Worm (Caenorhabditis elegans) whole organism, L1 larva: ENCODE measurements around the gene C47E8.1.

ENCODE experiments used
- F16B12.6 ChIP-seq: fragments of 150-350 bp; optimal IDR thresholded peaks from 2 replicates; lab custom pipeline; 2014; ENCODE audit warnings: missing biosample characterization, missing genetic modification characterization
- aly-2 ChIP-seq: fragments of 150-350 bp; optimal IDR thresholded peaks from 2 replicates; lab custom pipeline; 2014; ENCODE audit warnings: missing biosample characterization, missing genetic modification characterization
- ceh-82 ChIP-seq, 3 experiments: fragments of 150-350 bp in 1 of 3; sonication (generic microtip) in 2 of 3; optimal IDR thresholded peaks; 2 replicates each; lab custom pipeline; 2014 to 2017; ENCODE audit warnings: missing biosample characterization in 3 of 3, missing genetic modification characterization in 3 of 3
- elt-3 ChIP-seq, 6 experiments: fragments of 150-350 bp in 1 of 6; sonication (generic microtip); optimal IDR thresholded peaks; 2 replicates each; lab custom pipeline; 2017 to 2018; ENCODE audit warnings: missing biosample characterization in 6 of 6, missing genetic modification characterization in 6 of 6, inconsistent platforms in 1 of 6
- fos-1 ChIP-seq: fragments of 150-350 bp; optimal IDR thresholded peaks from 2 replicates; lab custom pipeline; 2014; ENCODE audit warnings: missing biosample characterization, missing genetic modification characterization
- lir-3 ChIP-seq: sonication (generic microtip); optimal IDR thresholded peaks from 2 replicates; lab custom pipeline; 2016; ENCODE audit warnings: mild to moderate bottlenecking, missing genetic modification characterization, moderate library complexity, missing compliant biosample characterization; ENCODE audit not compliant: poor library complexity
- nhr-11 ChIP-seq: fragments of 150-350 bp; optimal IDR thresholded peaks from 2 replicates; lab custom pipeline; 2014; ENCODE audit warnings: missing biosample characterization, missing genetic modification characterization
- nhr-237 ChIP-seq: fragments of 150-350 bp; optimal IDR thresholded peaks from 2 replicates; lab custom pipeline; 2014; ENCODE audit warnings: missing biosample characterization, missing genetic modification characterization
- nhr-28 ChIP-seq: fragments of 150-350 bp; optimal IDR thresholded peaks from 2 replicates; lab custom pipeline; 2014; ENCODE audit warnings: missing biosample characterization, missing genetic modification characterization
- nhr-71 ChIP-seq: sonication (generic microtip); optimal IDR thresholded peaks from 2 replicates; lab custom pipeline; 2016; ENCODE audit warnings: mild to moderate bottlenecking, missing genetic modification characterization, moderate library complexity, missing compliant biosample characterization
- nhr-90 ChIP-seq: sonication (generic microtip); optimal IDR thresholded peaks from 2 replicates; lab custom pipeline; 2016; ENCODE audit warnings: mild to moderate bottlenecking, missing genetic modification characterization, missing compliant biosample characterization; ENCODE audit not compliant: poor library complexity
- snpc-4 ChIP-seq: fragments of 150-350 bp; optimal IDR thresholded peaks from 2 replicates; lab custom pipeline; 2014; ENCODE audit warnings: missing biosample characterization, missing genetic modification characterization
- ztf-4 ChIP-seq: fragments of 150-350 bp; optimal IDR thresholded peaks from 2 replicates; lab custom pipeline; 2014; ENCODE audit warnings: missing biosample characterization, missing genetic modification characterization

DNA sequence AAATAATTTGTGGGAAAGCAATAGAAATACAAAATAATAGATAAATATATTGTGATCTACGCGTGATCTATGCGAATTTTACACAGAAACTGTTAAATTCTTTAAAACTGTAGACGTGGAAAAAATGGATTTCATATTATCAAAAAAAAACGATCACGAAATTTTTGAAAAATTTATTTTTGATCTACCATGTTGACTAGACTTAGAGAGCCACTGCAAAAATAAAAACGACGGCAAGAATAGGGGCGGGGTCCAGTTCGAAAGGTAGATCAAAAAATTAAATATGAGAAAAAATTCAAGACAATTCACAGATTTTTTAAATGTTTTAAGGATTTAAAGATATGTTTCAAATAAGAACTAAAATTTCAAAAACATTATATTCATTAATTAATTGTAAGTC lies 27.8 kb upstream of the C47E8.1 start:
- TF ChIP-seq lir-3 (tag; lab: Kevin White, UChicago): no peak
- no peak for TF ChIP-seq snpc-4 (tag; lab: Kevin White, UChicago)
- no peak for TF ChIP-seq fos-1 (tag; lab: Kevin White, UChicago)
- no peak for TF ChIP-seq nhr-237 (tag; lab: Kevin White, UChicago)
- TF ChIP-seq F16B12.6 (tag; lab: Kevin White, UChicago): no peak
- no peak for TF ChIP-seq nhr-71 (tag; lab: Kevin White, UChicago)
- no peak for TF ChIP-seq aly-2
- no peak for TF ChIP-seq nhr-90 (tag; lab: Kevin White, UChicago)
- no peak for TF ChIP-seq nhr-28 (tag; lab: Kevin White, UChicago)
- TF ChIP-seq ztf-4 (tag; lab: Kevin White, UChicago): no peak
- no peak for TF ChIP-seq nhr-11 (tag; lab: Kevin White, UChicago)
- no peak for TF ChIP-seq ceh-82 (tag; optimal IDR thresholded peaks at IDR 0.05; lab: Kevin White, UChicago)
- no peak for TF ChIP-seq elt-3 (tag; optimal IDR thresholded peaks at IDR 0.05; lab: Kevin White, UChicago)
